Fruit fly (Drosophila melanogaster): ENCODE data around the gene CG6845.

CG6845 gene

dm6 chr3L:160446-161094 lies 14.3 kb downstream of the CG6845 start (continued):
- TF ChIP-seq nom (GFP tag; optimal IDR thresholded peaks at IDR 0.05) = peak; percentile 17
- TF ChIP-seq vvl (GFP tag; IDR thresholded peaks at IDR 0.05) = peak; percentile 60; the same call in 1 of the 2 replicates
- TF ChIP-seq CG3995 (GFP tag; optimal IDR thresholded peaks at IDR 0.05) = no peak
- no peak for TF ChIP-seq da (GFP tag; optimal IDR thresholded peaks at IDR 0.05)
- no peak for TF ChIP-seq CG5245 (GFP tag; optimal IDR thresholded peaks at IDR 0.05)
- no peak for TF ChIP-seq pan (optimal IDR thresholded peaks at IDR 0.05)
- peak in 1 of 2 experiments; percentile 62 for TF ChIP-seq pan (GFP tag; optimal IDR thresholded peaks at IDR 0.05 in 1 of 2, IDR thresholded peaks at IDR 0.05 in 1 of 2)
- 0 out of 2 replicates have a peak, but pooled peaks have one; percentile 28 for TF ChIP-seq unc-4 (GFP tag; IDR thresholded peaks at IDR 0.05; ENCODE audit: partially characterized antibody)
- no peak for TF ChIP-seq CG9932 (GFP tag; IDR thresholded peaks at IDR 0.05)
- TF ChIP-seq en (GFP tag; optimal IDR thresholded peaks at IDR 0.05) = no peak
- TF ChIP-seq CG12299 (tag; optimal IDR thresholded peaks at IDR 0.05) = peak; percentile 35
- no peak for TF ChIP-seq Usf (GFP tag; optimal IDR thresholded peaks at IDR 0.05)
- no peak for TF ChIP-seq pzg (GFP tag; optimal IDR thresholded peaks at IDR 0.05)
- TF ChIP-seq CG17612 (GFP tag; IDR thresholded peaks at IDR 0.05) = no peak
- TF ChIP-seq CG7745 (tag; optimal IDR thresholded peaks at IDR 0.05) = no peak
- TF ChIP-seq vfl (GFP tag; optimal IDR thresholded peaks at IDR 0.05) = no peak
- no peak for TF ChIP-seq CG10959 (GFP tag; IDR thresholded peaks at IDR 0.05)
- no peak for TF ChIP-seq Ptx1 (GFP tag; IDR thresholded peaks at IDR 0.05)
- TF ChIP-seq Rfx (GFP tag; IDR thresholded peaks at IDR 0.05) = peak; percentile 24; the same call in 1 of the 2 replicates
- no peak for TF ChIP-seq CG30431 (GFP tag; optimal IDR thresholded peaks at IDR 0.05)
- TF ChIP-seq CG31365 (tag; optimal IDR thresholded peaks at IDR 0.05) = no peak
- TF ChIP-seq Side (GFP tag; optimal IDR thresholded peaks at IDR 0.05) = no peak
- TF ChIP-seq CG18764 (GFP tag; optimal IDR thresholded peaks at IDR 0.05) = no peak
- TF ChIP-seq wdn (GFP tag; IDR thresholded peaks at IDR 0.05) = no peak
- peak; percentile 22 for TF ChIP-seq Fer1 (GFP tag; optimal IDR thresholded peaks at IDR 0.05)

DNA sequence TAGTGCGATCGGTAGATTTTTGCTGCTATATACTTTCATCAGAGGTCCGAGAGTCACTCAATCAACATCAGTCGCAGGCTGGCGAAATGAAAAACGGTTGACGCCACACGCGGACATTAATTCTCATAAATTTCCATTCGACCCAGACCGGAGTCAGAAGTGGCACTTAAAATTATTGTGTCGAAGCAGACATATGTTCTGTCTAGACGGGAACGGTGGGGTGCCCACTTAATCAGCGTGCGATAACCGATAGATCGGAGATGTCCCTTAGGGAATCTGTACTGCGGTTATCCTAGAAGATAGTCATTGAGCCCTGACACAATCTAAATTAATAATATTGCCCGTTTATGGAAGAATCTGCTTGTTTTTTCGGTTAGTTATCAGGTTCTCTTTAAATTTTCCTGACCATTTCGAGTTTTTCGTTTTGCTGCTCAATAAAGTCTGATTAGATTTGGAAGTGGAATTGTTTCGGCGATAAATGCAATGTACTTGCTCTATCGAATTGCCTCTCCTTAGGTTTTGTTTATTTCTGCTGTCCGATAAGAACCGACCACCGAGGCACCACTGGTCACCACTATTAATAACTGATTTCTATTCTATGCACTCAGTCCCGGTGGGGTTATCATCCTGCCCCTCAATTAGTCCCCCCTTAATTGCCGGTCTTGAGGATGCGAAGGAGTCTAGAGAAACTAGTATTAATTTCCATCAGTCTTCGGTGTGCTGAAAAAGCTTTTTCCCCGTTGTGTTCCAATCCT lies 15.8 kb downstream of the CG6845 start:
- peak; percentile 84 for TF ChIP-seq sug (tag; optimal IDR thresholded peaks at IDR 0.05)
- no peak for TF ChIP-seq slbo (GFP tag; IDR thresholded peaks at IDR 0.05)
- TF ChIP-seq mirr (GFP tag; optimal IDR thresholded peaks at IDR 0.05) = peak; percentile 68
- TF ChIP-seq stwl (tag; optimal IDR thresholded peaks at IDR 0.05) = no peak
- peak; percentile 79 for TF ChIP-seq zen (tag; optimal IDR thresholded peaks at IDR 0.05)
- TF ChIP-seq exex (tag; optimal IDR thresholded peaks at IDR 0.05) = peak; percentile 82
- no peak for TF ChIP-seq CG10543 (GFP tag; optimal IDR thresholded peaks at IDR 0.05)
- peak; percentile 39; the same call in 1 of the 2 replicates for TF ChIP-seq GATAe (GFP tag; conservative IDR thresholded peaks at IDR 0.05)
- no peak for TF ChIP-seq Sox100B (GFP tag; optimal IDR thresholded peaks at IDR 0.05)
- peak; percentile 86 for TF ChIP-seq grn (GFP tag; optimal IDR thresholded peaks at IDR 0.05)
- peak; percentile 64 for TF ChIP-seq Med (GFP tag)
- TF ChIP-seq abd-A (tag; optimal IDR thresholded peaks at IDR 0.05) = no peak
- 0 out of 4 replicates have a peak, but pooled peaks have one; percentile 63 for TF ChIP-seq chinmo (GFP tag; IDR thresholded peaks at IDR 0.05; ENCODE audit: partially characterized antibody)
- TF ChIP-seq insv (GFP tag; optimal IDR thresholded peaks at IDR 0.05) = peak in 1 of 2 experiments; percentile 83
- TF ChIP-seq CG18476 (GFP tag; optimal IDR thresholded peaks at IDR 0.05) = no peak
- peak; percentile 45 for TF ChIP-seq CG34376 (GFP tag; optimal IDR thresholded peaks at IDR 0.05)
- TF ChIP-seq Bteb2 (GFP tag; optimal IDR thresholded peaks at IDR 0.05) = no peak
- TF ChIP-seq ci (GFP tag; IDR thresholded peaks at IDR 0.05) = 0 out of 3 replicates have a peak, but pooled peaks have one; percentile 18
- peak; percentile 69 for TF ChIP-seq sens (GFP tag)
- TF ChIP-seq gce (GFP tag; IDR thresholded peaks at IDR 0.05) = no peak
- TF ChIP-seq CG7745 (tag; optimal IDR thresholded peaks at IDR 0.05) = peak; percentile 69
- peak in 1 of 3 experiments; percentile 1 for TF ChIP-seq lola (GFP tag; optimal IDR thresholded peaks at IDR 0.05)
- peak; percentile 33 for TF ChIP-seq sd (tag; optimal IDR thresholded peaks at IDR 0.05)
- TF ChIP-seq CG3407 (GFP tag; optimal IDR thresholded peaks at IDR 0.05) = no peak
- TF ChIP-seq CG12769 (tag; optimal IDR thresholded peaks at IDR 0.05) = peak; percentile 2

Data from whole organism, embryonic.